Fruit fly (Drosophila melanogaster): ENCODE results near the gene CG1965.

- TF ChIP-seq CG1621 (tag; optimal IDR thresholded peaks at IDR 0.05) = no peak
- TF ChIP-seq salr (GFP tag; optimal IDR thresholded peaks at IDR 0.05) = no peak
- TF ChIP-seq Eip78C (GFP tag) = no peak
- no peak for TF ChIP-seq OdsH (GFP tag; optimal IDR thresholded peaks at IDR 0.05)
- no peak for TF ChIP-seq fd85E (GFP tag; optimal IDR thresholded peaks at IDR 0.05)
- no peak for TF ChIP-seq Sox14 (GFP tag; optimal IDR thresholded peaks at IDR 0.05)
- TF ChIP-seq CG8119 (GFP tag; IDR thresholded peaks at IDR 0.05) = no peak
- TF ChIP-seq CG7368 (GFP tag; optimal IDR thresholded peaks at IDR 0.05) = no peak
- no peak for TF ChIP-seq CG3032 (tag; optimal IDR thresholded peaks at IDR 0.05)
These were observed 9.2 kb downstream of the CG1965 start for dm6 chr3R:7076293-7076981.

Measured in whole organism, prepupa.